Fruit fly (Drosophila melanogaster) ovary, adult (tissue): ENCODE data around the gene CG33098.

Source experiments
- CG17801 ChIP-seq: fragments of 200-800 bp; optimal IDR thresholded peaks from 2 replicates; lab custom pipeline; 2019; ENCODE audit warnings: missing biosample characterization, mild to moderate bottlenecking, missing genetic modification characterization, moderate library complexity; ENCODE audit not compliant: partially characterized antibody

The CG33098 gene

DNA sequence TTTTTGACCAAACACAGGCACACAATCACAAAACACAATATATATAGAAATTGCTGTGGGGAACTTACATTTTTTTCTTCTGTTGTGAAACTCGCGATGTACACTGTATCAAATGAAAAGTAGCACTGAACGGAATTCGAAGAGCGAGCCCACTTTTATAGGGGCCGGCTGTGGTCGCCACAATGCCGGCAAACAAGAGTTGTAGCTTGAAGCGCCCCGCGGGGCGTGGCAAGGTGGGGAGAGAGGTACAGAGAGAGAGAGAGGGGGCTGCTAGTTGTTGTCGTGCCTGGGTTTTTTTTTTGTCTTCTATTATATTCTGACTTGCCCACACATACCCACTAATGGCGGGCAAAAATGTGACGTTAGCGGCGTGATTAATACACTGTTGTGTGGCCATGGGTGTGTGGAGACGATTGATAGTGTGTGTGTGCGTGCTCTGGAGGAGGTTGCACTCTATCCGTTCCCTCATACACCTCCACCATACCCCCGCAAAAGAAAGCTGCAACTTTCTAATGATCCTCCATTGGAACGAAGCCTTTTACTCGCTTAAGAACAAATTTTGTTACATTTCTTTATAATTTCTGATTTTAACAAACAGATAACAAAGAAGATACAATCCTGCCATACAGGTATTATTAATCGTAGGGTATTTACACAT lies 17.7 kb upstream of the CG33098 start, which contains the start of gene GstD1:
Gene GstD1, minus strand, starts transcription at position 134 of the 658 bp plus-strand sequence.
- peak; percentile 74 for TF ChIP-seq CG17801

DNA sequence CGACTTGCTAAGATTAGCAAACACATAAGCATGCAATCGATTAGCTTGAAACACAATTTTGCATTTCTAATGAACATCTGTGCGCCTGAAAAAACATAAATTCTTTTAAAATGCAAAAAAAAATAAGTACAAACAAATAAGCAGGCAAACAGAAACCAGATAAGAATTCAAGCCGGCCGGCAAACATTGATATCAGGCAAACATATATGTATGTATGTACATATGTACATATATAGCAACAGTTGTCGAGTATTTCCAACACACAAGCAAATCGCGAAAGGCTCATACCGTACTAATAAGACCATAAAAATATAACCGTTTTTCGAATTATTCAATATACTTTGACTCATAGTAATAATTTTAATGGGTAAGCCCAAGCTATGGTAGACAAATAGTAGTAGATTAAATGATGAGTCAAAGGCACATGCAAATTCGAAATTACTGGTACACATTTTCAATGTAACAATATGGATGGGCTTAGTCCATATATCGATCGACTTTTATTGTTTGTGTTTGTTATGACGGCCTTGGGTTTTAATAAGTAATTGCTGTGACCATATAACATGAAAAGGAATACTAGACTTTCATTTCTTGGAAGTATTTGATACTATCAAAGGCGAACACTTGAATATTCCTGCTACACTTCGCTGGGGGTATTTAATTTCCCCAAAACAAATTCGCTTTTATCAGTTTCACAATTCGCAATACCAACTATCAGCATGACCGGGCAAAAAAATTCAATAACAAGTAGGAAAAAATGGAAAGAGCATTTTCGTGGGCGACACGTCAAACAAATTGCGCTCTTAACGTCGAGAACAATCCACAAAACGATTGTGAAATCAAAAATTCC lies 17.0 kb upstream of the CG33098 start:
- no peak for TF ChIP-seq CG17801

DNA sequence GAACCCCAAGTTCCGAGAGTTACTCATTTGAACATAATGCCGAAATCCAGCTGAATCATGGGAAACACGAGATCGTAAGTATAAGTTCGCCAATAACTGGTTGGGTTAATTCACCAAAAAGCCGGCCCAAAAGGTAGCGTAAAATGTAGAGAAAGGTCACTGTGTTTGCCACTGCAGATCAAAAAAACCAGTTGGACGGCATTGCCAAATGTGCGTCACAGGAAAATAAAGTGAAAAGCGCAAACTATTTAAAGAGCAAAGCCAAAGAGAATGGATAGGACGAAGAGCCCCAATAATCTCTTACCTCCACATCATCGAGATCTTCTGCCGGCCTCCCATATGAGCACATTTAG lies 16.4 kb upstream of the CG33098 start:
- no peak for TF ChIP-seq CG17801

DNA sequence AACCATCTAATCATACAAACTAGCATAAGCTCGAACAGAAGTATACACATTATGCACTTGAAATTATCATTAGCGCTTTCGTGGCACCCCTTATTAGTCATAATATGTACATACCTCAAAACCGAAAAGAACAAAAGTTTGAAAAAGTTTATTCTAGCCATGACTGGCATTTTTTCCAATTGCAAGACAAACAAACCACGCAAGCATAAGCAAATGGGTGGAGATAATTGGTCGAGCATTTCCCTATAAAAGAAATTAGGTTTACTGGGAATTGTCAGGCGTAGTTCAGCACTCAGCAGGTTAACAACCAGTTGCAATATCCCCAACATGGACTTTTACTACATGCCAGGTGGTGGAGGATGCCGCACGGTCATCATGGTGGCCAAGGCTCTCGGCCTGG lies 15.3 kb upstream of the CG33098 start, which contains the start of gene GstD2:
Gene GstD2, plus strand, starts transcription at position 301 of the 400 bp plus-strand sequence.
- peak; percentile 10 for TF ChIP-seq CG17801

DNA sequence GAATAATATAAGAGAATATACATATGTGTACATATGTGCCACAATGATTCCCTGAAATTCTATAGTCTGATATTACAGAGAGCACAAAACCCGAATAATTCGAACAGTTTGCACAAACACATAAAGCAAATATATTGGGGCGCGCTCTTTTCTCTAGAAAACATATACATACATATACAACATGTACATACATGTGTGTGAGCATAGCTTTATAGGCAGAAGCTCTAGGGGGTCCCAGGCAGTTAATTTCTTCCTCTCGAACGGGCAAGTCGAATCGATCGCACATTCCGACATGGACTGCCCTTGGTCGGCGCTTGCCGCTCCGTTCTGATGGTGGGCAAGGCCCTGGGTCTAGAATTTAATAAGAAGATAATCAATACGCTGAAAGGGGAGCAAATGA lies 14.2 kb upstream of the CG33098 start, which contains the start of gene GstD3:
Gene GstD3, plus strand, starts transcription at position 269 of the 400 bp plus-strand sequence.
- no peak for TF ChIP-seq CG17801

DNA sequence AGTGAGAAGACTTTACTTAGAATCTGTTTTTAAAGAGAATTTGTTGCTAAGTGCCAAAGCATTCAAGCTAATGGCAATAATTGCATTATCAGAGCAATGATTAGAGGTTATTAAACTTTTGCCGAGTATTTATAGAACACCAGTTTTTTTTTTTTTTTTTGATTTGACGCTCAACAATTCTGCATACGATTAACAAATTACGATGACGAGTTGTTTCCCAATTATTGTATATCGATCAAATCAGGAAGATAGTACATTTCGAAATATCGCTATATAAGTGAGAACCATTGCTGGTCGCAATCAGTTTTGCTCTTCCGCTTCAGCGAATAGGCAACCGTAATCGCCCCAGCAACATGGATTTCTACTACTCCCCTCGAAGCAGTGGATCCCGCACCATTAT lies 13.2 kb upstream of the CG33098 start, which contains the start of gene GstD4:
Gene GstD4, plus strand, starts transcription at position 301 of the 400 bp plus-strand sequence.
- TF ChIP-seq CG17801 = no peak

DNA sequence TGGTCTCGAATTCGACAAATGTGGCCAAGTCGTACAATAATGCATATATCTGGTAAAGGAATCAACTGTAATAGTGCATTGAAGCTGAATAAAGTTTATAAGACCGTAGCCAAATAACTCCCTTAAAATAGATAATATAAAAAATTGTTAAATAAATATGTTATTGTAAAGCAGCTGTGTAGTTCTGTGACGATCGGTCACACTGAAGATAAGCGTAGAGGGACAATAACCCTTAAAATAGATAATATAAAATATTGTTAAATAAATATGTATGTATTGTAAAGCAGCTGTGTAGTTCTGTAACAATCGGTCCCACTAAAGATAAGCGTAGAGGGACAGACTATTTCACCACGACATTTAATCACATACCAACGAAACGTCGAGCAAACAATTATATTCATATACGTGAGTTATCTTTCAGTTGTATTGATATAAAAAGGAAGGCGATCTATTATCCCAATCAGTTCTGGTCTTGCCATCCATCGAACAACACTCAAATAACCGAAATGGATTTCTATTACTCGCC lies 11.7 kb upstream of the CG33098 start, which contains the start of gene GstD5:
Gene GstD5, plus strand, starts transcription at position 476 of the 526 bp plus-strand sequence.
- no peak for TF ChIP-seq CG17801

DNA sequence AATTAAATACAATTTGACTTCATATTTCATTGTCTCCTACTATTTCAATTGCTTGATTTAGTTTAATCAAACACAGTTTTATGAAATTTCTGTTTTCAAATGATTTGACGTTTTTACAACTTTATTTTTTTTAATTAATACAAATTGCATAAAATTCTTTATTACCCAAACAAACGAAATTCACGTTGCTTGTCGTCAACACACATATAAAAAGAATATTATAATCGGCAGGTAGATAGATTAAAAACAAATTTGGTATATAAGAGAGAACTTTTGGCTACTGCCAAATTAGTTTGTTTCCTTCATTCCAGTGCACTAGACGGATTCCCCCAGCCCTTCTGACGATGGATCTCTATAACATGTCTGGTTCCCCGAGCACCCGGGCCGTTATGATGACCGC lies 10.2 kb upstream of the CG33098 start, which contains the start of gene GstD6:
Gene GstD6, plus strand, starts transcription at position 301 of the 400 bp plus-strand sequence.
- no peak for TF ChIP-seq CG17801

DNA sequence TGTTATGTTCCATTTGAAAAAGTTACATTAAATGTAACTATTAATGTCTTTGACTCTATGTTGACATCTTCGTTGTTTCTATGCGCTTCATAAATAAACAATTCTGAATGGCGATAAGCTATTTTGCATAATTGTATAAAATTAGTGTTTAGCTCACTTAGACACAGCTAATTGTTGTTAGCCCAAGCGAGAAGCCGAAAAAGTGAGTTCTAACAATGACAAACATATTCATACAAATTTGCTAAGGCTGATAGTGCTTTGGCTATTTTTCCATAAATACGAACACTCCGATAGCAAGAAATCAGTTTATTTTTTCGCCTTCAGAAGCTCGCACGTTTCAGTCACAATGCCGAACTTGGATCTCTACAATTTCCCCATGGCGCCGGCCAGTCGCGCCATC lies 8.8 kb upstream of the CG33098 start, which contains the start of gene GstD7:
Gene GstD7, plus strand, starts transcription at position 301 of the 400 bp plus-strand sequence.
- TF ChIP-seq CG17801 = no peak

DNA sequence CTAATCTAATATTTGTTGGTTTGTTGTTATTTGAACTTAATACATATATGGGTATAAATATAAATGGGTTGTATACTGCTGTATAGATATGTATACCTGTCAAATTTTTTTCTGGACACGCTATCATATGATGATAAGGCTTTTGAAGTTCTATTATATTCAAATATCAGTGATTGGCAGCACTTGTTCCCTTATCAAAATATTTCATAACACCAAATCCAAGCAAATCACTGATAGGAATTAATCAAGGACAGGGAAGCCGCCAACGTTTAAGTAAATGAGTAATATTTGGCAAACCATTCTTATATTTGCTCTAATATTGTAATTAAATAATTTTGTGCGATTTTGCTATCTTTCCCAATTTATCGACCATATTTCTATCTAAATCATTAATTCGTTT lies 7.7 kb upstream of the CG33098 start:
- TF ChIP-seq CG17801 = no peak

DNA sequence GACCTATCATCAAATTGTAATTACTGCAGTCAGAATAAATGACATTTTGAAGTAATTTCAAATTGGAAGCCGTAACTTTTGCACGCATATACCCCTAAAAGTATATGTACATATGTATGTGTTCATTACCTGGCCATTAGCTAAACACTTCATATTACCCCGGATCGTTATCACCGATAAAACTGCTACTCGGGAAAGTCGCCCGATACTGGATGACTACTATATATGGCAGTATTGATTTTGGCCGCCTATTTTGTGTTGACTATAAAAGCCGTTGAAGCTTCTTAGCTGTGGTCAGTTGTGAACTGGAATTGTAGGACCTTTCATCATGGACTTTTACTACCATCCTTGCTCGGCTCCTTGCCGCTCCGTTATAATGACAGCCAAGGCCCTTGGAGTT lies 7.3 kb upstream of the CG33098 start, which contains the start of gene GstD8:
Gene GstD8, plus strand, starts transcription at position 301 of the 400 bp plus-strand sequence.
- no peak for TF ChIP-seq CG17801

DNA sequence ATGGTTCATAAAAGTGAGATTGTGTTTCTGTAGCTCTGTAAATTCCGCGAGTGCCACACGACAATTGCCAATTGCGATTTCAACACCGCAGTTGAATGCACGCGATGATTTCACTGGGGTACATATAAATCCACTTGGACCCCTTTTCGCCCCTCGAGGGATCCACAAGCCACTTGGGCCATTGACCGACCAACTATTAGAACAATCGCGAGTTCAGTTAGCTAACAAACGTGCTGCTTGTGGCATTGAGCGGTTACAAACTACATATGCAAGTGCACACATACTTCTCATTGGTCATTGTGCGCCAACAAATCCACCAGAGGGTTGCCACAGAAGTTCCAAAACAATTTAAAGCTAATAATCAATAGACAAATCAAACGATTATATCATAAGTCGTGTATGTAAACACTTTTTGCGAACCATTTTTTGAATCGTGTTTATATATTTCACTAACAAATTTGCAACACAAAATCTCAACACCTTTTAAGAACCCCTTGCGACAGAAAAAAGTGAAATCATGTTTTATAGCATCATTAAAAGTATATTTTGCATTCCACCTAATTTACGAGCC lies 5.8 kb upstream of the CG33098 start:
- no peak for TF ChIP-seq CG17801

DNA sequence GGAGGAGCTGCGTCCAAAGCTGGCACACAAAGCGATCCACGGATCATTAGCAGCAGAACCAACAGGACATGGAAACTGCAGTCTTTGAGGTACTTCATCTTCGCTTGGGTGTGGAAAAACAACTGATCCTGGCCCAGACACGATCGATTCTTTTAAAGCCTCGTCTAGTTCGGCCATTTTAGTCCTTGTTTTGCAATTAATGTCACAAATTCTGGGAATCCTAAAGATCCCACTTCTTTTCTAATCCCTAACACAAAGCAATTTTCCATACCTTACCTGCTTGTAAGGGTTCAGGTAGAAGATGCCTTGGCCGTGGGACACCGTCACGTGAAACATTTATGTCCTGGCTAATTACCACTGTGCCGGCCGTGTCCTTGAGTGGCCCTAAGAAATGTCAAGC lies 4.4 kb upstream of the CG33098 start, which contains the start of gene CG10035:
Gene CG10035, minus strand, starts transcription at position 129 of the 400 bp plus-strand sequence.
- TF ChIP-seq CG17801 = no peak

DNA sequence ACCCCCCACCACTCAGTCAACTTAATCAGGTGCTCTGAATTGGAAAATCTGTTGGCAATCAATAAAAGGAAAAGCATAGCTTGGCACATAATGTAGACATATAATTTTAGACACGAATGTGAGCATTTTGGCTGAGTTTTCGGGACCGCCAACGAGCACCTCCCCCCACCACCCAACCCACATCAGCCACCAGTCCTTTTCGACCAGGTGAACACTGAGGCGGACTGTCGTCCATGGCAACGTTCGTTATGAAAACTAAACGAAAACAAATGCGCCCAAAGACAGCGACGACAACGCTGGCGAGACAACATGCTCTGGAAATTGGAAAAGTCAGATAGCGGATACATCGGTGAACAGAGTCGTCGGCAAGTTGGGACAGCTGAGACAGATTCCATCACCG lies 4.0 kb upstream of the CG33098 start, which contains the start of gene GstD11:
Gene GstD11, plus strand, starts transcription at position 301 of the 400 bp plus-strand sequence.
- TF ChIP-seq CG17801 = no peak

DNA sequence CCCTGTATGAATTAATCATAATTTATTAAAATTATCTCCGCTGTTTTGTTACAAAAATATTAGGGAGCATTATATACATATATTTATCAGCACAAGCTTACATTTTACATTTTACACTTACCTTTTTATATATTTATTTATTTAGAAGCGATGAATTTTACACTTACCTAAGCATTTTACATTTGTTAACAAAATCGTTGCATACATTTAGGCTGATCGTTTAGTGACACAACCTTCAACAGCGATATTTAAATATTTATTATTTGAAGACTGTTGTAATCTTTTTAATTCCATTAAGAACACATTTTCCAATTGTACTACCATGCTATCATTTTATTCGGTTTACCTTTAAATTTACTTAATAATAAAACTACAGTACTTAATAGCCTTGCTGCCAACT lies 3.2 kb upstream of the CG33098 start:
- TF ChIP-seq CG17801 = no peak

DNA sequence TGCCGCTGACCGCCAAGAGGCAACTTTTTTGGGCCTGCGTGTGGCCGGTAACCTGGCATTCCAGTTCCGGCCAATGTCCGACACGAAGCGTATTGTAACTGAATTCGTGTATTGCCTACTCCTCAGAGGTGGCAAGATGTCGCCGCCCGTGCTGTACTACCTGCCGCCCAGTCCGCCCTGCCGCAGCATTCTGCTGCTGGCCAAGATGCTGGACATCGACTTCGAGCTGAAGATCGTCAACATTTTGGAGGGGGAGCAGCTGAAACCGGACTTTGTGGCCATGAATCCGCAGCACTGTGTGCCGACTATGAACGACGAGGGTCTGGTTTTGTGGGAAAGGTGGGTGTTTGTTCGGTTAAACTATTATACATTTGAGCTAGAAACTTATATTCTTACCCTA lies 2.7 kb upstream of the CG33098 start:
- no peak for TF ChIP-seq CG17801
